ENCODE assay signal across 4 worm cellular contexts in the genomic region with DNA sequence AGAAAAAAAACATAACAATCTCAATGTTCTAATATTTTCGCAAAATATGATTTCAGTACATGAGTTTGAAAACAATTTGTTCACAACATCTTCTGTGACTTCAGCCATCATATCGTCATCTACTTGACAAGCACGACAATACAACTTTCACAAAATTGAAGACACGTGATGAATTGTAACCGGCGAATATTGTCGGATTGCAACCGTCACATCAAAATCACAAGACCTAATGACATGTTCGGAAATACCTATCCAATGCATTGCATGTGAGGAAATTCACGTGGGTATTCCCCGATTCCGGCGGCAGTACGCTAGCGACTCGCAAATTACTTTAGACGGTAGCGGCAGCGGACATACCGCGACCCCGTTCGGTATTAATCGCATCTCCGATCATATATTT.
TF ChIP-seq lines count a peak whose summit lies in the region.

No protein-coding gene starts in this region.

TF ChIP-seq in whole organism, L1 larva, 84 proteins besides CTCF, POLR2A, EP300 and RAD21 (continued from another document and continues in another):
- peak; percentile 77 for TF ChIP-seq mep-1 (tag; optimal IDR thresholded peaks at IDR 0.05; lab: Kevin White, UChicago)
- no peak for TF ChIP-seq sup-37 (GFP tag; optimal IDR thresholded peaks at IDR 0.05; lab: Kevin White, UChicago)
- TF ChIP-seq tbx-2 (tag; optimal IDR thresholded peaks at IDR 0.05; lab: Kevin White, UChicago), result no peak
- TF ChIP-seq hpl-2 (GFP tag; optimal IDR thresholded peaks at IDR 0.05; lab: Kevin White, UChicago), result no peak
- no peak for TF ChIP-seq zag-1 (tag; optimal IDR thresholded peaks at IDR 0.05; lab: Kevin White, UChicago)
- no peak for TF ChIP-seq hlh-4 (tag; optimal IDR thresholded peaks at IDR 0.05; lab: Kevin White, UChicago)
- TF ChIP-seq lin-14 (GFP tag; optimal IDR thresholded peaks at IDR 0.05; lab: Kevin White, UChicago), result peak; percentile 42
- TF ChIP-seq elt-3 (tag; optimal IDR thresholded peaks at IDR 0.05; lab: Kevin White, UChicago), result peak in 2 of 6 experiments; percentile 88 to 90
- no peak for TF ChIP-seq F16B12.6 (tag; optimal IDR thresholded peaks at IDR 0.05; lab: Kevin White, UChicago)
- peak in 1 of 2 experiments; percentile 26 for TF ChIP-seq egl-27 (tag; optimal IDR thresholded peaks at IDR 0.05; lab: Kevin White, UChicago)
- TF ChIP-seq mab-9 (GFP tag; IDR thresholded peaks at IDR 0.05; lab: Robert Waterston, UW), result peak; percentile 57
- no peak for TF ChIP-seq lin-15B (tag; optimal IDR thresholded peaks at IDR 0.05; lab: Kevin White, UChicago)
- no peak for TF ChIP-seq nhr-77 (tag; optimal IDR thresholded peaks at IDR 0.05; lab: Kevin White, UChicago)
- no peak for TF ChIP-seq ces-1 (GFP tag; optimal IDR thresholded peaks at IDR 0.05; lab: Kevin White, UChicago)
- TF ChIP-seq Y116A8C.19 (tag; optimal IDR thresholded peaks at IDR 0.05; lab: Kevin White, UChicago; ENCODE audit: borderline replicate concordance), result no peak
- no peak for TF ChIP-seq aly-2 (tag; optimal IDR thresholded peaks at IDR 0.05; lab: Kevin White, UChicago)
- no peak for TF ChIP-seq ceh-8 (GFP tag; optimal IDR thresholded peaks at IDR 0.05; lab: Kevin White, UChicago)
- TF ChIP-seq vab-15 (tag; optimal IDR thresholded peaks at IDR 0.05; lab: Kevin White, UChicago), result no peak
- peak; percentile 4 for TF ChIP-seq skn-1 (tag; optimal IDR thresholded peaks at IDR 0.05; lab: Kevin White, UChicago)
- no peak for TF ChIP-seq C34B4.2 (tag; optimal IDR thresholded peaks at IDR 0.05; lab: Kevin White, UChicago)
- TF ChIP-seq grh-1 (GFP tag; IDR thresholded peaks at IDR 0.05; lab: Robert Waterston, UW), result peak; percentile 85
- TF ChIP-seq fkh-4 (tag; optimal IDR thresholded peaks at IDR 0.05; lab: Kevin White, UChicago; ENCODE audit: borderline replicate concordance), result no peak
- no peak for TF ChIP-seq unc-62 (GFP tag; optimal IDR thresholded peaks at IDR 0.05; lab: Kevin White, UChicago)
- no peak for TF ChIP-seq jun-1 (tag; optimal IDR thresholded peaks at IDR 0.05; lab: Kevin White, UChicago)
- TF ChIP-seq lin-39 (tag; optimal IDR thresholded peaks at IDR 0.05; lab: Kevin White, UChicago), result no peak
- no peak for TF ChIP-seq pqm-1 (tag; optimal IDR thresholded peaks at IDR 0.05; lab: Kevin White, UChicago)
- TF ChIP-seq nhr-20 (tag; optimal IDR thresholded peaks at IDR 0.05; lab: Kevin White, UChicago), result peak; percentile 76
- TF ChIP-seq ztf-4 (tag; optimal IDR thresholded peaks at IDR 0.05; lab: Kevin White, UChicago), result peak; percentile 79
- no peak for TF ChIP-seq unc-30 (tag; optimal IDR thresholded peaks at IDR 0.05; lab: Kevin White, UChicago)
- TF ChIP-seq nhr-28 (tag; optimal IDR thresholded peaks at IDR 0.05; lab: Kevin White, UChicago), result no peak
- no peak for TF ChIP-seq zip-4 (GFP tag; optimal IDR thresholded peaks at IDR 0.05; lab: Kevin White, UChicago)
- TF ChIP-seq nhr-71 (tag; optimal IDR thresholded peaks at IDR 0.05; lab: Kevin White, UChicago), result peak; percentile 49
- no peak for TF ChIP-seq sptf-1 (tag; optimal IDR thresholded peaks at IDR 0.05; lab: Kevin White, UChicago)

TF ChIP-seq in whole organism, L2 larva, 48 proteins besides CTCF, POLR2A, EP300 and RAD21 (continued from another document):
- no peak for TF ChIP-seq C34F6.9 (tag; optimal IDR thresholded peaks at IDR 0.05; lab: Kevin White, UChicago)
- no peak for TF ChIP-seq unc-55 (GFP tag; optimal IDR thresholded peaks at IDR 0.05; lab: Kevin White, UChicago)
- TF ChIP-seq nhr-25 (tag; optimal IDR thresholded peaks at IDR 0.05; lab: Kevin White, UChicago), result peak; percentile 96
- no peak for TF ChIP-seq aly-2 (tag; optimal IDR thresholded peaks at IDR 0.05; lab: Kevin White, UChicago)
- TF ChIP-seq elt-1 (tag; optimal IDR thresholded peaks at IDR 0.05; lab: Kevin White, UChicago), result no peak
- peak; percentile 40 for TF ChIP-seq gmeb-1 (tag; optimal IDR thresholded peaks at IDR 0.05; lab: Kevin White, UChicago)
- peak in 1 of 2 experiments; percentile 35 for TF ChIP-seq lsy-2 (tag; optimal IDR thresholded peaks at IDR 0.05; lab: Kevin White, UChicago)
- no peak for TF ChIP-seq ama-1 (optimal IDR thresholded peaks at IDR 0.05; lab: Kevin White, UChicago)
- TF ChIP-seq sem-4 (tag; optimal IDR thresholded peaks at IDR 0.05; lab: Kevin White, UChicago), result peak; percentile 15
- TF ChIP-seq sma-3 (GFP tag; optimal IDR thresholded peaks at IDR 0.05; lab: Kevin White, UChicago), result peak; percentile 89
- no peak for TF ChIP-seq fos-1 (tag; optimal IDR thresholded peaks at IDR 0.05; lab: Kevin White, UChicago)
- no peak for TF ChIP-seq lin-39 (tag; optimal IDR thresholded peaks at IDR 0.05; lab: Kevin White, UChicago)
- TF ChIP-seq egl-27 (tag; optimal IDR thresholded peaks at IDR 0.05; lab: Kevin White, UChicago), result peak; percentile 86
- peak; percentile 70 for TF ChIP-seq nhr-129 (tag; optimal IDR thresholded peaks at IDR 0.05; lab: Kevin White, UChicago)
- TF ChIP-seq zag-1 (tag; optimal IDR thresholded peaks at IDR 0.05; lab: Kevin White, UChicago), result no peak
- TF ChIP-seq snpc-4 (tag; optimal IDR thresholded peaks at IDR 0.05; lab: Kevin White, UChicago), result no peak
- no peak for TF ChIP-seq skn-1 (tag; optimal IDR thresholded peaks at IDR 0.05; lab: Kevin White, UChicago)
- peak; percentile 68 for TF ChIP-seq nhr-6 (tag; optimal IDR thresholded peaks at IDR 0.05; lab: Kevin White, UChicago)
- peak; percentile 61 for TF ChIP-seq ceh-16 (tag; optimal IDR thresholded peaks at IDR 0.05; lab: Kevin White, UChicago)
- no peak for TF ChIP-seq ztf-1 (GFP tag; conservative IDR thresholded peaks at IDR 0.05; lab: Robert Waterston, UW)
- TF ChIP-seq dmd-4 (tag; optimal IDR thresholded peaks at IDR 0.05; lab: Kevin White, UChicago), result no peak

TF ChIP-seq in whole organism, L3 larva, 47 proteins besides CTCF, POLR2A, EP300 and RAD21 (continued from another document):
- TF ChIP-seq zag-1 (tag; optimal IDR thresholded peaks at IDR 0.05; lab: Kevin White, UChicago) (no peak), unc-62 (GFP tag; optimal IDR thresholded peaks at IDR 0.05; lab: Kevin White, UChicago) (peak; percentile 79), fkh-10 (GFP tag; optimal IDR thresholded peaks at IDR 0.05; lab: Kevin White, UChicago) (no peak), egl-5 (tag; optimal IDR thresholded peaks at IDR 0.05; lab: Kevin White, UChicago) (no peak), nhr-67 (tag; optimal IDR thresholded peaks at IDR 0.05; lab: Kevin White, UChicago) (no peak), ceh-82 (tag; optimal IDR thresholded peaks at IDR 0.05; lab: Kevin White, UChicago) (no peak), mml-1 (tag; optimal IDR thresholded peaks at IDR 0.05; lab: Kevin White, UChicago) (peak; percentile 32), elt-2 (tag; optimal IDR thresholded peaks at IDR 0.05; lab: Kevin White, UChicago) (no peak), ceh-28 (tag; optimal IDR thresholded peaks at IDR 0.05; lab: Kevin White, UChicago) (no peak), nhr-28 (tag; optimal IDR thresholded peaks at IDR 0.05; lab: Kevin White, UChicago) (no peak), pha-4 (tag; optimal IDR thresholded peaks at IDR 0.05; lab: Kevin White, UChicago) (no peak), R02D3.7 (tag; optimal IDR thresholded peaks at IDR 0.05; lab: Kevin White, UChicago) (no peak), snpc-4 (tag; optimal IDR thresholded peaks at IDR 0.05; lab: Kevin White, UChicago) (no peak), nhr-23 (tag; optimal IDR thresholded peaks at IDR 0.05; lab: Kevin White, UChicago) (peak; percentile 96), sea-2 (GFP tag; optimal IDR thresholded peaks at IDR 0.05; lab: Kevin White, UChicago) (no peak), ama-1 (optimal IDR thresholded peaks at IDR 0.05; lab: Kevin White, UChicago) (peak; percentile 57), ceh-9 (tag; optimal IDR thresholded peaks at IDR 0.05; lab: Kevin White, UChicago) (no peak), aly-2 (tag; optimal IDR thresholded peaks at IDR 0.05; lab: Kevin White, UChicago) (no peak), lsy-12 (tag; optimal IDR thresholded peaks at IDR 0.05; lab: Kevin White, UChicago) (no peak), ZK546.5 (tag; optimal IDR thresholded peaks at IDR 0.05; lab: Kevin White, UChicago) (no peak), eor-1 (tag; optimal IDR thresholded peaks at IDR 0.05; lab: Kevin White, UChicago) (no peak), skn-1 (tag; optimal IDR thresholded peaks at IDR 0.05; lab: Kevin White, UChicago) (no peak), tbx-2 (tag; optimal IDR thresholded peaks at IDR 0.05; lab: Kevin White, UChicago) (no peak), ceh-16 (tag; optimal IDR thresholded peaks at IDR 0.05; lab: Kevin White, UChicago) (no peak), fos-1 (tag; optimal IDR thresholded peaks at IDR 0.05; lab: Kevin White, UChicago) (no peak), elt-1 (tag; optimal IDR thresholded peaks at IDR 0.05; lab: Kevin White, UChicago) (no peak), nhr-43 (tag; optimal IDR thresholded peaks at IDR 0.05; lab: Kevin White, UChicago; ENCODE audit: poor library complexity, severe bottlenecking) (peak; percentile 95), nhr-237 (tag; optimal IDR thresholded peaks at IDR 0.05; lab: Kevin White, UChicago) (no peak), lin-39 (tag; optimal IDR thresholded peaks at IDR 0.05; lab: Kevin White, UChicago) (no peak), daf-12 (tag; optimal IDR thresholded peaks at IDR 0.05; lab: Kevin White, UChicago) (no peak), nhr-76 (tag; optimal IDR thresholded peaks at IDR 0.05; lab: Kevin White, UChicago) (no peak), fkh-2 (tag; optimal IDR thresholded peaks at IDR 0.05; lab: Kevin White, UChicago) (no peak), nhr-12 (tag; optimal IDR thresholded peaks at IDR 0.05; lab: Kevin White, UChicago) (no peak), nhr-11 (tag; optimal IDR thresholded peaks at IDR 0.05; lab: Kevin White, UChicago) (no peak)

TF ChIP-seq in whole organism, L4 larva, 104 proteins besides CTCF, POLR2A, EP300 and RAD21 (continued from another document):
- TF ChIP-seq mxl-2 (GFP tag; conservative IDR thresholded peaks at IDR 0.05; lab: Robert Waterston, UW), result peak; percentile 96
- TF ChIP-seq T20F7.1 (GFP tag; optimal IDR thresholded peaks at IDR 0.05; lab: Kevin White, UChicago), result no peak
- peak; percentile 68; the same call in 1 of the 2 replicates for TF ChIP-seq php-3 (GFP tag; IDR thresholded peaks at IDR 0.05; lab: Robert Waterston, UW)
- no peak for TF ChIP-seq daf-8 (GFP tag; IDR thresholded peaks at IDR 0.05; lab: Robert Waterston, UW)
- no peak for TF ChIP-seq dmd-9 (GFP tag; IDR thresholded peaks at IDR 0.05; lab: Robert Waterston, UW)
- peak; percentile 36 for TF ChIP-seq nhr-77 (tag; optimal IDR thresholded peaks at IDR 0.05; lab: Kevin White, UChicago)
- no peak for TF ChIP-seq lir-3 (tag; optimal IDR thresholded peaks at IDR 0.05; lab: Kevin White, UChicago)
- TF ChIP-seq F49E8.2 (tag; optimal IDR thresholded peaks at IDR 0.05; lab: Kevin White, UChicago; ENCODE audit: borderline replicate concordance), result no peak
- 0 out of 2 replicates have a peak, but pooled peaks have one; percentile 7 for TF ChIP-seq saeg-2 (GFP tag; IDR thresholded peaks at IDR 0.05; lab: Robert Waterston, UW)
- peak; percentile 96 for TF ChIP-seq dmd-6 (GFP tag; IDR thresholded peaks at IDR 0.05; lab: Robert Waterston, UW)
- no peak for TF ChIP-seq ceh-62 (tag; optimal IDR thresholded peaks at IDR 0.05; lab: Kevin White, UChicago)
- TF ChIP-seq daf-16 (GFP tag; optimal IDR thresholded peaks at IDR 0.05; lab: Kevin White, UChicago), result no peak
- peak; percentile 45 for TF ChIP-seq daf-16 (tag; optimal IDR thresholded peaks at IDR 0.05; lab: Kevin White, UChicago)
- TF ChIP-seq spr-3 (GFP tag; optimal IDR thresholded peaks at IDR 0.05; lab: Kevin White, UChicago), result no peak
- TF ChIP-seq dpl-1 (GFP tag; optimal IDR thresholded peaks at IDR 0.05; lab: Kevin White, UChicago), result no peak
- peak; percentile 89 for TF ChIP-seq aha-1 (tag; lab: Kevin White, UChicago)
- peak; percentile 54; the same call in 1 of the 2 replicates for TF ChIP-seq zfp-3 (GFP tag; conservative IDR thresholded peaks at IDR 0.05; lab: Robert Waterston, UW)
- TF ChIP-seq ceh-32 (tag; optimal IDR thresholded peaks at IDR 0.05; lab: Kevin White, UChicago; ENCODE audit: poor library complexity), result no peak
- TF ChIP-seq nhr-10 (tag; optimal IDR thresholded peaks at IDR 0.05; lab: Kevin White, UChicago), result no peak
- TF ChIP-seq lin-13 (GFP tag; optimal IDR thresholded peaks at IDR 0.05; lab: Kevin White, UChicago), result peak; percentile 2
- TF ChIP-seq mep-1 (tag; optimal IDR thresholded peaks at IDR 0.05; lab: Kevin White, UChicago), result no peak
- peak; percentile 34 for TF ChIP-seq ceh-20 (GFP tag; IDR thresholded peaks at IDR 0.05; lab: Robert Waterston, UW)
- TF ChIP-seq mdt-29 (GFP tag; IDR thresholded peaks at IDR 0.05; lab: Robert Waterston, UW), result peak; percentile 67
- peak; percentile 92 for TF ChIP-seq hlh-30 (tag; optimal IDR thresholded peaks at IDR 0.05; lab: Kevin White, UChicago; ENCODE audit: insufficient read depth)
- TF ChIP-seq hlh-11 (tag; optimal IDR thresholded peaks at IDR 0.05; lab: Kevin White, UChicago), result no peak
- peak in 1 of 2 experiments; percentile 70 for TF ChIP-seq mdl-1 (tag; optimal IDR thresholded peaks at IDR 0.05; lab: Kevin White, UChicago)
- no peak for TF ChIP-seq lin-15B (tag; optimal IDR thresholded peaks at IDR 0.05; lab: Kevin White, UChicago)
- no peak for TF ChIP-seq hif-1 (tag; optimal IDR thresholded peaks at IDR 0.05; lab: Kevin White, UChicago)
- TF ChIP-seq F10B5.3 (tag; optimal IDR thresholded peaks at IDR 0.05; lab: Kevin White, UChicago), result no peak
- no peak for TF ChIP-seq D1046.2 (GFP tag; IDR thresholded peaks at IDR 0.05; lab: Robert Waterston, UW)
- no peak for TF ChIP-seq fkh-10 (GFP tag; optimal IDR thresholded peaks at IDR 0.05; lab: Kevin White, UChicago)
- peak in 1 of 2 experiments; percentile 51 for TF ChIP-seq lsy-2 (tag; optimal IDR thresholded peaks at IDR 0.05; lab: Kevin White, UChicago)
- TF ChIP-seq nhr-237 (tag; optimal IDR thresholded peaks at IDR 0.05; lab: Kevin White, UChicago), result no peak
- no peak for TF ChIP-seq ztf-7 (tag; optimal IDR thresholded peaks at IDR 0.05; lab: Kevin White, UChicago)
- TF ChIP-seq unc-130 (GFP tag; optimal IDR thresholded peaks at IDR 0.05; lab: Kevin White, UChicago), result no peak
- no peak for TF ChIP-seq ctbp-1 (GFP tag; IDR thresholded peaks at IDR 0.05; lab: Robert Waterston, UW)
